Fruit fly (Drosophila melanogaster): ENCODE data around the gene Ir75d.

DNA sequence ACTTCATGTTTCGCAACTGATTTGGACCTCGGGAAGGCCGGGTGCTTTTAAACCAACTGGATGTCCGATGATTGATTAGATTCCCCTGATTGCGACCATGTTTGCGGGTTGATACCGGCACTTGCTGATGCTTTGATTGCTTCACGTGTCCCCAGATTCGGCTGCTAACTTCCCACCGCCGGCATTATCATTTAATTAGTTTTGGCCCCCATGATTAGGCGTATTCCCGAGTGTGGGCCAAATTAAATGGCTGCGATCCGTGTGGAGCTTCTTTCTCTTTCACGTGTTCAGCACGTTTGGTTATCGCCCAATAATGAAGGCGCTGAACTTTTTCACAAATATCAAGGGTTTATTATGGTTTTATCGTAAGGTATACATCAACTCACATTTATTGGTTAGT lies 11.1 kb upstream of the Ir75d start, which contains the start of gene CG3819:
- TF ChIP-seq Sox102F (GFP tag; optimal IDR thresholded peaks at IDR 0.05) (no peak), Lpt (GFP tag; optimal IDR thresholded peaks at IDR 0.05) (no peak), pdm3 (GFP tag; optimal IDR thresholded peaks at IDR 0.05) (no peak), CG16779 (tag; optimal IDR thresholded peaks at IDR 0.05) (no peak), CG6163 (GFP tag; IDR thresholded peaks at IDR 0.05) (no peak)
